Fruit fly (Drosophila melanogaster) whole organism, embryonic: ENCODE measurements around the gene CG7970.
A peak's percentile ranks its signal among the peaks of the same experiment; 100 is the strongest.

Source experiments
- ATbp ChIP-seq: fragments of 200-800 bp; sonication (Bioruptor generic); optimal IDR thresholded peaks from 2 replicates; lab custom pipeline; 2017; ENCODE audit warnings: missing biosample characterization, mild to moderate bottlenecking, missing genetic modification characterization, missing genetic modification reagents
- Atf-2 ChIP-seq: fragments of 200-800 bp; sonication (Bioruptor generic); optimal IDR thresholded peaks from 2 replicates; lab custom pipeline; 2016; ENCODE audit warnings: missing biosample characterization, missing genetic modification characterization
- CG11093 ChIP-seq: fragments of 200-800 bp; sonication (Bioruptor generic); IDR thresholded peaks from 3 replicates; pipeline ENCODE4 v1.3.6; 2022; ENCODE audit warnings: missing biosample characterization, missing genetic modification characterization
- CG11696 ChIP-seq: fragments of 200-800 bp; sonication (Bioruptor generic); IDR thresholded peaks from 2 replicates; pipeline ENCODE4 v1.3.6; 2022; ENCODE audit warnings: missing biosample characterization, missing genetic modification characterization
- CG1233 ChIP-seq: fragments of 200-800 bp; sonication (Bioruptor generic); optimal IDR thresholded peaks from 4 replicates; lab custom pipeline; 2018; ENCODE audit warnings: missing biosample characterization, mild to moderate bottlenecking, missing genetic modification characterization
- CG12769 ChIP-seq: fragments of 200-800 bp; sonication (Bioruptor generic); optimal IDR thresholded peaks from 2 replicates; lab custom pipeline; 2019; ENCODE audit warnings: missing biosample characterization, mild to moderate bottlenecking, missing genetic modification characterization, moderate library complexity
- CG14860 ChIP-seq: fragments of 200-800 bp; sonication (Bioruptor generic); IDR thresholded peaks from 3 replicates; pipeline ENCODE4 v1.3.6; 2022; ENCODE audit warnings: missing biosample characterization, missing genetic modification characterization; ENCODE audit not compliant: partially characterized antibody
- CG15269 ChIP-seq: fragments of 200-800 bp; sonication (Bioruptor generic); optimal IDR thresholded peaks from 2 replicates; lab custom pipeline; 2018; ENCODE audit warnings: missing biosample characterization, mild to moderate bottlenecking, missing genetic modification characterization, moderate library complexity
- CG1647 ChIP-seq: fragments of 200-800 bp; sonication (Bioruptor generic); optimal IDR thresholded peaks from 3 replicates; lab custom pipeline; 2016; ENCODE audit warnings: missing biosample characterization, missing genetic modification characterization
- CG16813 ChIP-seq: fragments of 200-800 bp; sonication (Bioruptor generic); IDR thresholded peaks from 3 replicates; pipeline ENCODE4 v1.3.6; 2022; ENCODE audit warnings: missing biosample characterization, missing genetic modification characterization; ENCODE audit not compliant: partially characterized antibody
- CG1792 ChIP-seq: fragments of 200-800 bp; sonication (Bioruptor generic); optimal IDR thresholded peaks from 2 replicates; lab custom pipeline; 2016; ENCODE audit warnings: missing biosample characterization, missing genetic modification characterization
- CG18619 ChIP-seq: fragments of 200-800 bp; sonication (Bioruptor generic); optimal IDR thresholded peaks from 3 replicates; lab custom pipeline; 2017; ENCODE audit warnings: missing biosample characterization, mild to moderate bottlenecking, missing genetic modification characterization
- CG2199 ChIP-seq: fragments of 200-800 bp; sonication (Bioruptor generic); IDR thresholded peaks from 3 replicates; pipeline ENCODE4 v1.3.6; 2022; ENCODE audit warnings: missing biosample characterization, missing genetic modification characterization
- CG2712 ChIP-seq: fragments of 200-800 bp; optimal IDR thresholded peaks from 3 replicates; lab custom pipeline; 2019; ENCODE audit warnings: missing biosample characterization, mild to moderate bottlenecking, missing genetic modification characterization, moderate library complexity
- CG2875 ChIP-seq: fragments of 200-800 bp; sonication (Bioruptor generic); optimal IDR thresholded peaks from 2 replicates; lab custom pipeline; 2017; ENCODE audit warnings: missing biosample characterization, mild to moderate bottlenecking, missing genetic modification characterization, missing genetic modification reagents
- CG30403 ChIP-seq: fragments of 200-800 bp; sonication (Bioruptor generic); optimal IDR thresholded peaks from 3 replicates; lab custom pipeline; 2016; ENCODE audit warnings: missing biosample characterization, missing genetic modification characterization
- CG6254 ChIP-seq: fragments of 200-800 bp; sonication (Bioruptor generic); optimal IDR thresholded peaks from 3 replicates; lab custom pipeline; 2017; ENCODE audit warnings: mild to moderate bottlenecking, missing biosample characterization, missing genetic modification reagents, missing genetic modification characterization
- CG7357 ChIP-seq: fragments of 200-800 bp; sonication (Bioruptor generic); IDR thresholded peaks from 3 replicates; pipeline ENCODE4 v1.3.6; 2022; ENCODE audit warnings: missing biosample characterization, missing genetic modification characterization
- CG7786 ChIP-seq: fragments of 200-800 bp; sonication (Bioruptor generic); optimal IDR thresholded peaks from 2 replicates; lab custom pipeline; 2016; ENCODE audit warnings: missing biosample characterization, missing genetic modification characterization
- CG7963 ChIP-seq: fragments of 200-800 bp; sonication (Bioruptor generic); IDR thresholded peaks from 3 replicates; pipeline ENCODE4 v1.3.6; 2022; ENCODE audit warnings: missing biosample characterization, missing genetic modification characterization; ENCODE audit not compliant: partially characterized antibody
- CG8281 ChIP-seq: fragments of 200-800 bp; sonication (Bioruptor generic); optimal IDR thresholded peaks from 2 replicates; lab custom pipeline; 2018; ENCODE audit warnings: missing biosample characterization, mild to moderate bottlenecking, missing genetic modification characterization, moderate library complexity
- CG8290 ChIP-seq, 3 experiments: fragments of 200-800 bp; sonication (Bioruptor generic); optimal IDR thresholded peaks; 2 replicates each; lab custom pipeline; 2016 to 2019; ENCODE audit warnings: missing biosample characterization in 3 of 3, missing genetic modification characterization in 3 of 3, mild to moderate bottlenecking in 2 of 3, moderate library complexity in 1 of 3
- CG8765 ChIP-seq: fragments of 200-800 bp; sonication (Bioruptor generic); IDR thresholded peaks from 2 replicates; pipeline ENCODE4 v1.3.6; 2022; ENCODE audit warnings: missing biosample characterization, missing genetic modification characterization
- CG8944 ChIP-seq: fragments of 200-800 bp; sonication (Bioruptor generic); optimal IDR thresholded peaks from 3 replicates; lab custom pipeline; 2016; ENCODE audit warnings: missing biosample characterization, missing genetic modification characterization
- CG9727 ChIP-seq: fragments of 200-800 bp; sonication (Bioruptor generic); optimal IDR thresholded peaks from 3 replicates; lab custom pipeline; 2017; ENCODE audit warnings: missing biosample characterization, mild to moderate bottlenecking, missing genetic modification characterization
- Dad ChIP-seq: fragments of 200-800 bp; sonication (Bioruptor generic); optimal IDR thresholded peaks from 3 replicates; lab custom pipeline; 2016; ENCODE audit warnings: missing biosample characterization, missing genetic modification characterization
- ERR ChIP-seq: fragments of 200-800 bp; sonication (Bioruptor generic); optimal IDR thresholded peaks from 2 replicates; lab custom pipeline; 2016; ENCODE audit warnings: missing biosample characterization, missing genetic modification characterization
- HHEX ChIP-seq: fragments of 200-800 bp; sonication (Bioruptor generic); optimal IDR thresholded peaks from 3 replicates; lab custom pipeline; 2017; ENCODE audit warnings: missing biosample characterization, mild to moderate bottlenecking, missing genetic modification characterization, missing genetic modification reagents
- Hr78 ChIP-seq, 2 experiments: fragments of 200-800 bp in 1 of 2; fragments of >200 bp in 1 of 2; sonication (Bioruptor generic) in 1 of 2; optimal IDR thresholded peaks; 2 replicates each; lab custom pipeline; 2017 to 2019; ENCODE audit warnings: missing biosample characterization in 2 of 2, missing genetic modification characterization in 2 of 2, mild to moderate bottlenecking in 1 of 2, moderate library complexity in 1 of 2
- Kr ChIP-seq: fragments of 200-800 bp; sonication (Bioruptor generic); optimal IDR thresholded peaks from 2 replicates; lab custom pipeline; 2017; ENCODE audit warnings: missing biosample characterization, mild to moderate bottlenecking, missing genetic modification characterization
- NK7.1 ChIP-seq: fragments of 200-800 bp; sonication (Bioruptor generic); optimal IDR thresholded peaks from 3 replicates; lab custom pipeline; 2016; ENCODE audit warnings: missing biosample characterization, missing genetic modification characterization
- amos ChIP-seq: fragments of 200-800 bp; sonication (Bioruptor generic); IDR thresholded peaks from 2 replicates; pipeline ENCODE4 v1.3.6; 2022; ENCODE audit warnings: missing biosample characterization, missing genetic modification characterization; ENCODE audit not compliant: partially characterized antibody
- ara ChIP-seq: fragments of 200-800 bp; sonication (Bioruptor generic); IDR thresholded peaks from 2 replicates; pipeline ENCODE4 v1.3.6; 2022; ENCODE audit warnings: missing biosample characterization, missing genetic modification characterization
- az2 ChIP-seq: fragments of 200-800 bp; sonication (Bioruptor generic); optimal IDR thresholded peaks from 3 replicates; lab custom pipeline; 2016; ENCODE audit warnings: missing biosample characterization, missing genetic modification characterization
- bbx ChIP-seq: fragments of 200-800 bp; sonication (Bioruptor generic); IDR thresholded peaks from 2 replicates; pipeline ENCODE4 v1.3.6; 2022; ENCODE audit warnings: missing biosample characterization, missing genetic modification characterization; ENCODE audit not compliant: partially characterized antibody
- bowl ChIP-seq: fragments of 200-800 bp; sonication (Bioruptor generic); IDR thresholded peaks from 2 replicates; pipeline ENCODE4 v1.3.6; 2022; ENCODE audit warnings: missing biosample characterization, missing genetic modification characterization
- cg ChIP-seq: fragments of 200-800 bp; sonication (Bioruptor generic); optimal IDR thresholded peaks from 3 replicates; lab custom pipeline; 2019; ENCODE audit warnings: missing biosample characterization, mild to moderate bottlenecking, missing genetic modification characterization, moderate library complexity
- gem ChIP-seq: fragments of 200-800 bp; sonication (Bioruptor generic); optimal IDR thresholded peaks from 2 replicates; lab custom pipeline; 2019; ENCODE audit warnings: missing biosample characterization, mild to moderate bottlenecking, missing genetic modification characterization, moderate library complexity
- ken ChIP-seq: fragments of 200-800 bp; sonication (Bioruptor generic); IDR thresholded peaks from 3 replicates; pipeline ENCODE4 v1.3.6; 2022; ENCODE audit warnings: missing biosample characterization, missing genetic modification characterization
- lola ChIP-seq, 3 experiments: fragments of >200 bp in 2 of 3; fragments of 200-800 bp in 1 of 3; sonication (Bioruptor generic) in 1 of 3; optimal IDR thresholded peaks; 2 replicates each; lab custom pipeline; 2017 to 2019; ENCODE audit warnings: missing biosample characterization in 3 of 3, missing genetic modification characterization in 3 of 3, mild to moderate bottlenecking in 1 of 3, moderate library complexity in 1 of 3
- nerfin-1 ChIP-seq: fragments of 200-800 bp; sonication (Bioruptor generic); optimal IDR thresholded peaks from 3 replicates; lab custom pipeline; 2019; ENCODE audit warnings: missing biosample characterization, mild to moderate bottlenecking, missing genetic modification characterization, moderate library complexity
- onecut ChIP-seq: fragments of 200-800 bp; sonication (Bioruptor generic); IDR thresholded peaks from 2 replicates; pipeline ENCODE4 v1.3.6; 2022; ENCODE audit warnings: missing biosample characterization, missing genetic modification characterization
- pb ChIP-seq: fragments of 200-800 bp; sonication (Bioruptor generic); optimal IDR thresholded peaks from 3 replicates; lab custom pipeline; 2016; ENCODE audit warnings: missing biosample characterization, missing genetic modification characterization
- peb ChIP-seq: fragments of 200-800 bp; sonication (Bioruptor generic); IDR thresholded peaks from 2 replicates; pipeline ENCODE4 v1.3.6; 2022; ENCODE audit warnings: missing biosample characterization, missing genetic modification characterization
- pho ChIP-seq: fragments of 200-800 bp; sonication (Bioruptor generic); optimal IDR thresholded peaks from 2 replicates; lab custom pipeline; 2016; ENCODE audit warnings: missing biosample characterization, missing genetic modification characterization
- pnt ChIP-seq: fragments of 200-800 bp; sonication (Bioruptor generic); optimal IDR thresholded peaks from 3 replicates; lab custom pipeline; 2016; ENCODE audit warnings: missing biosample characterization, missing genetic modification characterization
- tll ChIP-seq, 2 experiments: fragments of 200-800 bp in 1 of 2; fragments of >200 bp in 1 of 2; sonication (Bioruptor generic) in 1 of 2; optimal IDR thresholded peaks; 2 replicates each; lab custom pipeline; 2017 to 2019; ENCODE audit warnings: missing biosample characterization in 2 of 2, missing genetic modification characterization in 2 of 2, mild to moderate bottlenecking in 1 of 2, moderate library complexity in 1 of 2
- ttk ChIP-seq: fragments of 200-800 bp; sonication (Bioruptor generic); IDR thresholded peaks from 2 replicates; pipeline ENCODE4 v2.1.2; 2022; ENCODE audit warnings: missing biosample characterization, missing genetic modification characterization
- zen ChIP-seq: fragments of 200-800 bp; sonication (Bioruptor generic); optimal IDR thresholded peaks from 3 replicates; lab custom pipeline; 2018; ENCODE audit warnings: missing biosample characterization, mild to moderate bottlenecking, missing genetic modification characterization, moderate library complexity

Gene CG7970

DNA sequence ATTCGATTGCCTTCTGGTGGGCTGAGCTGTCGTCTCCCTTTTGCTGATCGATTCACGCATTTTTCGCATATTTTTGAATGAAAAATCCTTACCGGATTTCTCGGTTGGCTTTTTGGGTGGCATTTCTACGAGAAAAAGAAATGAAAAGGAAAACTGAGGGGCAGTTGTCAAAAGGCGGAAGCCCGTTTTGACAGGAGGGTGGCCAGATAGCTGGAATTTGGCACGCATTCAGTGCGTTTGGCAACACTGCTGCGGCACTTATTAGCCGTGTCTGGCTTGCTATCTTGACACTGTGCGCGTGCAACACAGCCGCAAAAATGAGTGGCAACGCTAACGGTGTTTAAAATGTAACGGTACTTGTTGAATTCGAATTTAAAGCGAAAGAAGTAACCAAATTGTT is 16.0 kb downstream of the CG7970 start, which contains the start of gene RpL23A (continued):
- TF ChIP-seq CG1647 (GFP tag; lab: Kevin White, UChicago) (peak; percentile 97), CG8765 (GFP tag; lab: Robert Waterston, UW) (peak; percentile 82), CG8944 (GFP tag; lab: Kevin White, UChicago) (peak; percentile 96), Kr (GFP tag; lab: Kevin White, UChicago) (peak; percentile 55), Hr78 (GFP tag; optimal IDR thresholded peaks at IDR 0.05; lab: Kevin White, UChicago) (no peak), zen (tag; lab: Kevin White, UChicago) (peak; percentile 90), CG8290 (GFP tag; optimal IDR thresholded peaks at IDR 0.05; lab: Kevin White, UChicago) (peak; percentile 95), CG8290 (tag; optimal IDR thresholded peaks at IDR 0.05; lab: Kevin White, UChicago) (peak; percentile 84 to 99), HHEX (peak; percentile 97), CG6254 (peak; percentile 83), lola (GFP tag; optimal IDR thresholded peaks at IDR 0.05; lab: Kevin White, UChicago) (peak in 1 of 3 experiments; percentile 70), CG18619 (peak; percentile 98), cg (GFP tag; lab: Kevin White, UChicago) (no peak), CG16813 (GFP tag; lab: Robert Waterston, UW) (peak; percentile 62), Atf-2 (GFP tag; lab: Kevin White, UChicago) (peak; percentile 93), bbx (GFP tag; lab: Robert Waterston, UW) (peak; percentile 41; the same call in 1 of the 2 replicates), CG14860 (GFP tag; lab: Robert Waterston, UW) (no peak), CG15269 (tag; lab: Kevin White, UChicago) (peak; percentile 86), CG9727 (GFP tag; lab: Kevin White, UChicago) (peak; percentile 97), nerfin-1 (peak; percentile 90), CG1792 (GFP tag; lab: Kevin White, UChicago) (peak; percentile 96), bowl (peak; percentile 43; the same call in 1 of the 2 replicates), ara (GFP tag; lab: Robert Waterston, UW) (peak; percentile 90), CG11696 (GFP tag; lab: Robert Waterston, UW) (0 out of 2 replicates have a peak, but pooled peaks have one; percentile 14), CG7786 (peak; percentile 95), amos (GFP tag; lab: Robert Waterston, UW) (peak; percentile 73), CG8281 (tag; lab: Kevin White, UChicago) (peak; percentile 75), gem (tag; lab: Kevin White, UChicago) (peak; percentile 84), CG11093 (peak; percentile 81), ken (peak; percentile 98), pnt (GFP tag; lab: Kevin White, UChicago) (peak; percentile 90), CG30403 (GFP tag; lab: Kevin White, UChicago) (peak; percentile 94), CG7357 (GFP tag; lab: Robert Waterston, UW) (peak; percentile 66), CG12769 (tag; lab: Kevin White, UChicago) (peak; percentile 96), peb (GFP tag; lab: Robert Waterston, UW) (peak; percentile 82), onecut (peak; percentile 93), CG7963 (0 out of 3 replicates have a peak, but pooled peaks have one; percentile 33), CG2712 (tag; lab: Kevin White, UChicago) (peak; percentile 93), az2 (GFP tag; lab: Kevin White, UChicago) (peak; percentile 89), pho (GFP tag; lab: Kevin White, UChicago) (peak; percentile 97), tll (GFP tag; optimal IDR thresholded peaks at IDR 0.05; lab: Kevin White, UChicago) (peak in 1 of 2 experiments; percentile 61), CG1233 (GFP tag; lab: Kevin White, UChicago) (peak; percentile 95), Dad (GFP tag; lab: Kevin White, UChicago) (peak; percentile 98), CG2875 (GFP tag; lab: Kevin White, UChicago) (peak; percentile 91), ttk (GFP tag; lab: Robert Waterston, UW) (peak; percentile 94), ERR (GFP tag; lab: Kevin White, UChicago) (peak; percentile 95), pb (GFP tag; lab: Kevin White, UChicago) (peak; percentile 97), NK7.1 (GFP tag; lab: Kevin White, UChicago) (peak; percentile 94), CG2199 (peak; percentile 92), ATbp (GFP tag; lab: Kevin White, UChicago) (peak; percentile 93)
